Fruit fly (Drosophila melanogaster): ENCODE results near the gene CG31974.

dm6 chr2L:136131-136426 is 6.8 kb downstream of the CG31974 start:
- TF ChIP-seq CG6854 (GFP tag; optimal IDR thresholded peaks at IDR 0.05) (no peak), CG6276 (GFP tag; optimal IDR thresholded peaks at IDR 0.05) (no peak)
